Worm (Caenorhabditis elegans): Measurements from ENCODE around the gene T05A8.2.

DNA sequence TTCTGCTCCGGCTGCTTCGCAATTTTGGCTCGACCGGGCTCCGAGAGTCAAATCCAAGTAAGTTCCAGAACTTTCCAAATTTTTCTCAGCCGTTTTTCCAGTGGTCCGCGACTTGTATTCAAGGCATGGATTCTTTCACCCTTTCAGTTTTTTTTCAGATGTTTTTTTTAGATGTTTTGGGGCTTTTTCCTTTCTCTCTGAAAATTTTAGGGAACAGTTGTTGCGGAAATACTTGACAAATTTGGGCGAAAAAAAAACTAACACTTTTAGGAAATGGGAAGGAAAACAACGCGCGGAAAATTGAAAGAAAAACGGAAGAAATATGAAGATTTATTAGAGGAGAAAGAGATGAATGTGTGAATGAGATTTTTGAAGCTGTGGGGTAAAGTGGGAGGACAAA is 14.7 kb upstream of the T05A8.2 start, which contains the start of the genes T05A8.11 and nep-2:
- no peak for TF ChIP-seq pqm-1 (tag; optimal IDR thresholded peaks at IDR 0.05)
- TF ChIP-seq mep-1 (tag; optimal IDR thresholded peaks at IDR 0.05), result no peak
- TF ChIP-seq blmp-1 (tag; optimal IDR thresholded peaks at IDR 0.05), result no peak
- TF ChIP-seq nhr-12 (tag; optimal IDR thresholded peaks at IDR 0.05), result no peak

All from whole organism, L1 larva.